Worm (Caenorhabditis elegans) whole organism, L1 larva: Measurements from ENCODE around the gene rrc-1.

Experiments
- ama-1 ChIP-seq: fragments of 150-350 bp; optimal IDR thresholded peaks from 2 replicates; lab custom pipeline; 2014
- blmp-1 ChIP-seq: fragments of 150-350 bp; optimal IDR thresholded peaks from 2 replicates; lab custom pipeline; 2014; ENCODE audit warnings: missing biosample characterization, missing genetic modification characterization
- ceh-82 ChIP-seq, 3 experiments: fragments of 150-350 bp in 1 of 3; sonication (generic microtip) in 2 of 3; optimal IDR thresholded peaks; 2 replicates each; lab custom pipeline; 2014 to 2017; ENCODE audit warnings: missing biosample characterization in 3 of 3, missing genetic modification characterization in 3 of 3
- dpl-1 ChIP-seq, 3 experiments: fragments of 150-350 bp in 2 of 3; sonication (generic microtip) in 1 of 3; optimal IDR thresholded peaks; 2 replicates each; lab custom pipeline; 2014 to 2017; ENCODE audit warnings: missing biosample characterization in 3 of 3, missing genetic modification characterization in 3 of 3, missing genetic modification reagents in 3 of 3
- lin-15B ChIP-seq: fragments of 150-350 bp; sonication (generic microtip); optimal IDR thresholded peaks from 3 replicates; lab custom pipeline; 2014; ENCODE audit warnings: missing biosample characterization, missing genetic modification characterization
- nhr-11 ChIP-seq: fragments of 150-350 bp; optimal IDR thresholded peaks from 2 replicates; lab custom pipeline; 2014; ENCODE audit warnings: missing biosample characterization, missing genetic modification characterization
- pqm-1 ChIP-seq: sonication (generic microtip); optimal IDR thresholded peaks from 3 replicates; lab custom pipeline; 2017; ENCODE audit warnings: missing biosample characterization, missing genetic modification characterization
- sox-4 ChIP-seq: sonication (generic microtip); optimal IDR thresholded peaks from 2 replicates; lab custom pipeline; 2016; ENCODE audit warnings: missing genetic modification characterization, missing compliant biosample characterization

ce11 chrX:9822606-9823264, 8.4 kb downstream of the rrc-1 start:
- TF ChIP-seq pqm-1 (tag; lab: Kevin White, UChicago) = no peak
- TF ChIP-seq ama-1 (lab: Kevin White, UChicago) = no peak
- TF ChIP-seq dpl-1 (GFP tag; optimal IDR thresholded peaks at IDR 0.05; lab: Kevin White, UChicago) = peak in 1 of 3 experiments; percentile 5
- TF ChIP-seq lin-15B (tag; lab: Kevin White, UChicago) = no peak
- peak in 1 of 3 experiments; percentile 3 for TF ChIP-seq ceh-82 (tag; optimal IDR thresholded peaks at IDR 0.05; lab: Kevin White, UChicago)
- no peak for TF ChIP-seq sox-4
- TF ChIP-seq nhr-11 = no peak
- TF ChIP-seq blmp-1 (tag; lab: Kevin White, UChicago) = peak; percentile 56
